Worm (Caenorhabditis elegans) whole organism, L2 larva: Measurements from ENCODE around the gene algn-6.

ENCODE experiments used
- C34F6.9 ChIP-seq: fragments of 150-350 bp; optimal IDR thresholded peaks from 2 replicates; lab custom pipeline; 2014; ENCODE audit warnings: missing biosample characterization, missing genetic modification characterization
- F13H6.1 ChIP-seq: sonication (generic microtip); optimal IDR thresholded peaks from 2 replicates; lab custom pipeline; 2016; ENCODE audit warnings: missing genetic modification characterization, missing compliant biosample characterization
- R02D3.7 ChIP-seq: fragments of 150-350 bp; optimal IDR thresholded peaks from 2 replicates; lab custom pipeline; 2014; ENCODE audit warnings: missing biosample characterization, missing genetic modification characterization
- Y55F3AM.14 ChIP-seq: fragments of 200-800 bp; sonication (Bioruptor generic); optimal IDR thresholded peaks from 2 replicates; lab custom pipeline; 2018; ENCODE audit warnings: mild to moderate bottlenecking, missing genetic modification characterization, missing compliant biosample characterization
- ZK546.5 ChIP-seq: sonication (generic microtip); optimal IDR thresholded peaks from 2 replicates; lab custom pipeline; 2017; ENCODE audit warnings: missing biosample characterization, missing genetic modification characterization
- alr-1 ChIP-seq: fragments of 150-350 bp; optimal IDR thresholded peaks from 2 replicates; lab custom pipeline; 2014; ENCODE audit warnings: missing biosample characterization, missing genetic modification characterization
- aly-2 ChIP-seq: fragments of 150-350 bp; optimal IDR thresholded peaks from 2 replicates; lab custom pipeline; 2014; ENCODE audit warnings: missing biosample characterization, missing genetic modification characterization
- ama-1 ChIP-seq: fragments of 150-350 bp; optimal IDR thresholded peaks from 2 replicates; lab custom pipeline; 2018; ENCODE audit warnings: inconsistent platforms
- blmp-1 ChIP-seq: sonication (generic microtip); optimal IDR thresholded peaks from 2 replicates; lab custom pipeline; 2017; ENCODE audit warnings: missing genetic modification characterization, mild to moderate bottlenecking, missing compliant biosample characterization, antibody characterized with exemption, moderate library complexity; ENCODE audit not compliant: insufficient read depth
- ceh-16 ChIP-seq: fragments of 150-350 bp; optimal IDR thresholded peaks from 2 replicates; lab custom pipeline; 2014; ENCODE audit warnings: missing biosample characterization, missing genetic modification characterization
- crh-2 ChIP-seq: sonication (generic microtip); optimal IDR thresholded peaks from 2 replicates; lab custom pipeline; 2017; ENCODE audit warnings: missing biosample characterization, missing genetic modification characterization
- egl-27 ChIP-seq: sonication (generic microtip); optimal IDR thresholded peaks from 3 replicates; lab custom pipeline; 2017; ENCODE audit warnings: missing biosample characterization, missing genetic modification reagents, missing genetic modification characterization
- elt-3 ChIP-seq: sonication (generic microtip); optimal IDR thresholded peaks from 2 replicates; lab custom pipeline; 2017; ENCODE audit warnings: missing biosample characterization, missing genetic modification characterization
- fos-1 ChIP-seq: fragments of 150-350 bp; optimal IDR thresholded peaks from 2 replicates; lab custom pipeline; 2014; ENCODE audit warnings: missing biosample characterization, missing genetic modification characterization
- gmeb-1 ChIP-seq: fragments of 150-350 bp; optimal IDR thresholded peaks from 2 replicates; lab custom pipeline; 2014; ENCODE audit warnings: missing biosample characterization, missing genetic modification characterization
- lin-13 ChIP-seq: fragments of 150-350 bp; optimal IDR thresholded peaks from 2 replicates; lab custom pipeline; 2014; ENCODE audit warnings: missing biosample characterization, missing genetic modification reagents, missing genetic modification characterization
- lin-39 ChIP-seq: fragments of 150-350 bp; optimal IDR thresholded peaks from 2 replicates; lab custom pipeline; 2014; ENCODE audit warnings: missing biosample characterization, missing genetic modification reagents, missing genetic modification characterization
- lsy-2 ChIP-seq, 2 experiments: fragments of 150-350 bp in 1 of 2; sonication (generic microtip) in 1 of 2; optimal IDR thresholded peaks; 2 replicates each; lab custom pipeline; 2014 to 2017; ENCODE audit warnings: missing biosample characterization in 2 of 2, missing genetic modification characterization in 2 of 2
- mab-5 ChIP-seq: fragments of 150-350 bp; optimal IDR thresholded peaks from 2 replicates; lab custom pipeline; 2014; ENCODE audit warnings: missing biosample characterization, missing genetic modification characterization
- mbf-1 ChIP-seq: sonication (generic microtip); optimal IDR thresholded peaks from 2 replicates; lab custom pipeline; 2017; ENCODE audit warnings: missing biosample characterization, missing genetic modification characterization
- mdl-1 ChIP-seq, 2 experiments: fragments of 150-350 bp in 1 of 2; sonication (generic microtip) in 1 of 2; optimal IDR thresholded peaks; 2 replicates each; lab custom pipeline; 2017; ENCODE audit warnings: missing biosample characterization in 2 of 2, missing genetic modification characterization in 2 of 2
- nhr-10 ChIP-seq: sonication (generic microtip); optimal IDR thresholded peaks from 2 replicates; lab custom pipeline; 2017; ENCODE audit warnings: missing biosample characterization, missing genetic modification characterization
- nhr-11 ChIP-seq: fragments of 150-350 bp; optimal IDR thresholded peaks from 2 replicates; lab custom pipeline; 2014; ENCODE audit warnings: missing biosample characterization, missing genetic modification characterization
- nhr-129 ChIP-seq: fragments of 150-350 bp; optimal IDR thresholded peaks from 2 replicates; lab custom pipeline; 2014; ENCODE audit warnings: missing biosample characterization, missing genetic modification characterization
- nhr-77 ChIP-seq: fragments of 150-350 bp; optimal IDR thresholded peaks from 2 replicates; lab custom pipeline; 2014; ENCODE audit warnings: missing biosample characterization, missing genetic modification characterization
- sem-4 ChIP-seq: fragments of 150-350 bp; optimal IDR thresholded peaks from 2 replicates; lab custom pipeline; 2014; ENCODE audit warnings: missing biosample characterization, missing genetic modification reagents, missing genetic modification characterization
- skn-1 ChIP-seq: sonication (generic microtip); optimal IDR thresholded peaks from 2 replicates; lab custom pipeline; 2017; ENCODE audit warnings: missing biosample characterization, missing genetic modification characterization
- sma-3 ChIP-seq: sonication (generic microtip); optimal IDR thresholded peaks from 2 replicates; lab custom pipeline; 2016; ENCODE audit warnings: missing genetic modification reagents, missing genetic modification characterization, missing compliant biosample characterization
- sma-9 ChIP-seq, 2 experiments: fragments of 150-350 bp in 1 of 2; sonication (generic microtip) in 1 of 2; optimal IDR thresholded peaks; 2 replicates each; lab custom pipeline; 2014 to 2016; ENCODE audit warnings: missing genetic modification characterization in 2 of 2, mild to moderate bottlenecking in 1 of 2, missing biosample characterization in 1 of 2, missing compliant biosample characterization in 1 of 2, missing genetic modification reagents in 1 of 2, moderate library complexity in 1 of 2
- snpc-4 ChIP-seq: fragments of 150-350 bp; optimal IDR thresholded peaks from 2 replicates; lab custom pipeline; 2014; ENCODE audit warnings: missing biosample characterization, missing genetic modification characterization
- unc-55 ChIP-seq: fragments of 150-350 bp; sonication (generic microtip); optimal IDR thresholded peaks from 3 replicates; lab custom pipeline; 2014; ENCODE audit warnings: missing biosample characterization, missing genetic modification reagents, missing genetic modification characterization
- zag-1 ChIP-seq: fragments of 150-350 bp; optimal IDR thresholded peaks from 2 replicates; lab custom pipeline; 2014; ENCODE audit warnings: missing biosample characterization, missing genetic modification characterization
- ztf-4 ChIP-seq: fragments of 150-350 bp; optimal IDR thresholded peaks from 2 replicates; lab custom pipeline; 2014; ENCODE audit warnings: missing biosample characterization, missing genetic modification characterization

The algn-6 gene

ce11 chrII:8039416-8039815 is at the start of gene algn-6, which contains the start of gene ubh-4:
TSS of gene algn-6 (plus strand) at chrII:8039802.
TSS of gene ubh-4 (minus strand) at chrII:8039597.
- peak; percentile 72 for TF ChIP-seq unc-55
- peak; percentile 86 for TF ChIP-seq C34F6.9 (tag; lab: Kevin White, UChicago)
- peak; percentile 66 for TF ChIP-seq sma-3 (GFP tag; lab: Kevin White, UChicago)
- no peak for TF ChIP-seq ZK546.5 (tag; lab: Kevin White, UChicago)
- TF ChIP-seq ztf-4 (tag; lab: Kevin White, UChicago) = no peak
- peak; percentile 62 for TF ChIP-seq crh-2 (tag; lab: Kevin White, UChicago)
- TF ChIP-seq aly-2 (tag; lab: Kevin White, UChicago) = no peak
- TF ChIP-seq mab-5 = no peak
- no peak for TF ChIP-seq mdl-1 (tag; optimal IDR thresholded peaks at IDR 0.05; lab: Kevin White, UChicago)
- TF ChIP-seq F13H6.1 = no peak
- peak; percentile 57 to 96 for TF ChIP-seq lsy-2 (tag; optimal IDR thresholded peaks at IDR 0.05; lab: Kevin White, UChicago)
- TF ChIP-seq sma-9 (GFP tag; optimal IDR thresholded peaks at IDR 0.05; lab: Kevin White, UChicago) = peak; percentile 26
- no peak for TF ChIP-seq sma-9 (tag; optimal IDR thresholded peaks at IDR 0.05; lab: Kevin White, UChicago)
- TF ChIP-seq lin-39 (tag; lab: Kevin White, UChicago) = no peak
- TF ChIP-seq blmp-1 (tag; lab: Kevin White, UChicago) = no peak
- peak; percentile 45 for TF ChIP-seq fos-1 (tag; lab: Kevin White, UChicago)
- no peak for TF ChIP-seq ceh-16
- peak; percentile 53 for TF ChIP-seq skn-1 (tag; lab: Kevin White, UChicago)
- no peak for TF ChIP-seq mbf-1 (tag; lab: Kevin White, UChicago)
- TF ChIP-seq lin-13 (GFP tag; lab: Kevin White, UChicago) = peak; percentile 6
- no peak for TF ChIP-seq elt-3 (tag; lab: Kevin White, UChicago)
- TF ChIP-seq nhr-129 = peak; percentile 61
- TF ChIP-seq nhr-77 = no peak
- no peak for TF ChIP-seq sem-4
- no peak for TF ChIP-seq alr-1 (tag; lab: Kevin White, UChicago)
- no peak for TF ChIP-seq nhr-10 (tag; lab: Kevin White, UChicago)
- peak; percentile 59 for TF ChIP-seq gmeb-1 (tag; lab: Kevin White, UChicago)

ce11 chrII:7990192-7990591 is 49.4 kb upstream of the algn-6 start:
- TF ChIP-seq zag-1 (tag; lab: Kevin White, UChicago) = no peak
- TF ChIP-seq, all 48 proteins: peak for 0

- TF ChIP-seq nhr-11 (tag; lab: Kevin White, UChicago) (no peak), sma-9 (GFP tag; optimal IDR thresholded peaks at IDR 0.05; lab: Kevin White, UChicago) (no peak), sma-9 (tag; optimal IDR thresholded peaks at IDR 0.05; lab: Kevin White, UChicago) (no peak), Y55F3AM.14 (GFP tag; lab: Kevin White, UChicago) (no peak), nhr-10 (tag; lab: Kevin White, UChicago) (no peak), alr-1 (tag; lab: Kevin White, UChicago) (no peak), blmp-1 (tag; lab: Kevin White, UChicago) (no peak), egl-27 (tag; lab: Kevin White, UChicago) (no peak)
- TF ChIP-seq, all 48 proteins: peak for 0
Measured at ce11 chrII:7991279-7991678, 48.3 kb upstream of the algn-6 start.

ce11 chrII:8001428-8001827 is 38.2 kb upstream of the algn-6 start:
- TF ChIP-seq fos-1 (tag; lab: Kevin White, UChicago) = peak; percentile 64
- no peak for TF ChIP-seq R02D3.7 (tag; lab: Kevin White, UChicago)
- TF ChIP-seq sma-9 (GFP tag; optimal IDR thresholded peaks at IDR 0.05; lab: Kevin White, UChicago) = peak; percentile 61
- no peak for TF ChIP-seq sma-9 (tag; optimal IDR thresholded peaks at IDR 0.05; lab: Kevin White, UChicago)

- TF ChIP-seq nhr-11 (tag; lab: Kevin White, UChicago) (no peak), ama-1 (lab: Kevin White, UChicago) (no peak), egl-27 (tag; lab: Kevin White, UChicago) (no peak), snpc-4 (tag; lab: Kevin White, UChicago) (no peak), mbf-1 (tag; lab: Kevin White, UChicago) (no peak), mdl-1 (tag; optimal IDR thresholded peaks at IDR 0.05; lab: Kevin White, UChicago) (no peak), crh-2 (tag; lab: Kevin White, UChicago) (no peak), nhr-77 (no peak)
Measured at ce11 chrII:8004157-8004556, 35.4 kb upstream of the algn-6 start, which contains the start of gene pgp-11. TSS of gene pgp-11 (minus strand) at chrII:8004257.
